Worm (Caenorhabditis elegans) whole organism, dauer: ENCODE results near the gene ubc-8.

Experiments
- unc-62 ChIP-seq: sonication (generic microtip); optimal IDR thresholded peaks from 2 replicates; lab custom pipeline; 2017; ENCODE audit warnings: missing biosample characterization, missing genetic modification reagents, missing genetic modification characterization

ubc-8 gene

DNA sequence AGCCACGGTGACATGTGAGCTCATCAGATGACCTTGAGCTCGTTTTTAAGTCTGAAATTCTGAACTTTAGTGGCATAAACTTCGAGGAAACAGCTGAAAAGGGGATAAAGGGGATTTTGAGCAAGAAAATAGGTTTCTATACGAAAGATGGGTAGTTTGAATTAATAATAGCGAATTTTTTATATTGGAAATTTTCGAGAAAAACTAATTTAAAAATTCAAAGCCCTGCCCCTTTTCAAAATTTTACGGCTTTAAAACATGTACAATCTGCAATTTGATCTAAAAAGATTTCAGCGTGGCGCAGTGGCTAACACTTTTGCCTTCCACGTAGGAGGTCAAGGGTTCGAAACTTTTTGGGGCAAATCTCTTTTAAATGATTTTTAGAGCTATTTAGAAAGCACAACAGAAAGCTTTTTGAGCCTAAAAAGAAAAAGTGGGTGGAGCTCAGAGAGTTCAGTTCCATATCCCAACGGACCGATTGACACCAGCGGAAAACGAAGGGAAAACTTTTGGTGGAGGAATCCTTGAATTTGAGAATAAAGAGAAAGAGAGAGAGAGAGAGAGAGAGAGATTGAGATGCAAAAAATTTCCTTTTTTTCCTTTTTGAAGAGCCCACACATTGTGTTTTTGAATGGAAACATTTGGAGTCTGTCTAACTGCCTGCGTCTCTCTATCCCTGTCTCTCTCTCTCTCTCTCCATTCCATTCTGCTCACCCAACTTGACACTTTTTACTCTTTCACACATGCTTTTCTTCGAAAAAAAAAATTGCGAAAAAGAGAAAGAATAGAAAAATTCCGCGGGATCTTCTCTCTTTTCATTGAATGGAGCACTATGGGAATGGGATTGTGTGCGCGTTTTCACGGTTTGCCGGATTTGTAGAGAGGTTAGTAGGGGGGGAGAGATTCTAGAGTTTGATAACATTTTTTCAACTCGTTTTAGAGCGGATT, 42.8 kb downstream of the ubc-8 start, which contains the start of gene Y69A2AR.31:
TSS of gene Y69A2AR.31 (minus strand) at position 51 of the 948 bp plus-strand sequence.
- no peak for TF ChIP-seq unc-62

DNA sequence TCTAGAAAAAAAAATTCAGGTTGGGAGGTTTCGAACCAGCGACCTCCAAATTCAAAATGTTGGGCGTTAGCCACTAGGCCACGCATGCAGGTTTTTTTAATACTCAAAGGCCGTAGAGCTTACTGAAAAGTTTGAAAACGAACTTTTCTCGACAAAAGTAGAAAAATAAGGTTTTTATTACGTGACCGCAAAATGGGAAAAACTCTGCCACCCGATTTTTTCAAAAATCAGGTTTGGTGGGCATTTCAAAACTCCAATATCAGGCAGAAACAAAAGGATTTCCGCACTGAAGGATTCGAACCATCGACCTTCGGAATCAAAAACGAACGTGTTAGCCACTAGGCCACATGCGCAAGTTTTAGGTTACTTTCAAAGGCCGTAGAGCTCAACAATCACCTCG, 48.3 kb downstream of the ubc-8 start:
- TF ChIP-seq unc-62, result no peak

DNA sequence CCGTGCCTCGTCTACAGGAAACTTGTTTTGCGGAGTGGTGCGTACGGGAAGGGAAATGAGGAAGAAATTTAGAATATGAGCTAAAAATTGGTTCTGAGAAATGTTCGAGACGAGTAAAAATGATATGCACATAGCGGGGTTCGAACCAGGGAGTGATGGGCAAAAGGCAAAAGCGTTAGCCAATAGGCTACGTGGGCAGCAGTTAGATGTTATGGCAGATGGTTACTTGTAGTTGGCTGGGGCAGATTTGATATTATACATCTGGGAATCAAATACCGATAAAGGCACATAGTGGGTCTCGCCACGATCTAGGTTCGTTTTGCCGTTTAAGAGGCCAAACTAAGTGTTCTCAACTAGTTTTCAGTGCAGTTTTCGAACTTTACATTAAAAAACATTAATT, 49.7 kb downstream of the ubc-8 start:
- TF ChIP-seq unc-62, result no peak

DNA sequence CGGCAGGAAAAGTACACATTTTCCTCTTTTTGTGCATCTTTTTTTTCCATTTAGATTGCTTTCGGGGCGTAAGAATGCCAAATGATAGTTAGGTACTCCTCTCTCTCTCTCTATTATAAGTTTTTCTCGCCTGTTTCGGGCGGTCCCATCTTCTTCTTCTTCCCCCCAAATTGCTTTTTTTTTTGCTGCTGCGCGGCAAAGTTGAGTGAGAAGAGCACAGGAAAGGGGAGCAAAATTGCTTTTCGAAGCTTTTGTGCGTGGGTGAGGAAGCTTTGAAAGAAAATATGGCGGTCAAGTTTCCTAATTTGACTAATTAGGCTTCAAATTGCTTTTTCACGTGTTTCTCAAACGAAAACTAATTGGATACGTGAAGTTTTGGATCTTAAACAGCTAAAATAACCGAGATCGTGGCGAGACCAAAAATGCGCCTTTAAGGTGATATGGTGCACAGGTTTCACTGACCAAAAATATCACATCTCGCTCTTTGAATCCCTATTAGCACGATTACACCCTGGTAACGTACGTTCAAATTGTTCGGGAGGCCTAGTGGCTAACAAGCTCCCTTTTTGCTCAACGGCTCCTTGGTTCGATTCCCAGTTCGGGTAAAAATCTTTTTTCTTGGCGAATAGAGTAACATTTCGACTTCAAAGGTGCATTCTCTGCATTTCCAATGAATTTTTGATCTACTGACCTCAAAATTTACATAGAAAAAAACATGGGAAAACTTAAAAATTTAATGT, 50.5 kb downstream of the ubc-8 start:
- TF ChIP-seq unc-62, result no peak

DNA sequence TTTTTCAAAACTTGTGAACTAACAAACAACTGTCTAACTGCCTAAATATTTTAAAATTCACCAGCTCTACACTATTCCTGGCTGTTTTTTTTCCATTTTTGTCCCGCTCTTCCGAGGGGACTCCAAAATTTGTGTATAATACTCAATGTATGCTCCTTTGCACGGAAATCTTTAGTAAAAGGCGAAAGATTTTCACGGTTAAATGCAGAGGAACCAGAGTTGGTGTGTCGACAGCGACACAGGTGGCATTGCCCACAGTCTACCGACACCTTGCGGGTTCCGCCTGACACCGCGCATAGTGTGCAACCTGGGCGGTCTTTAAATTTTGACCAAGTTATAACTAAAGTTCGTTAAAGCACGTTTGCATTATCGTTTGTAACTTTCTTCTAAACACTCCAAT, 52.1 kb downstream of the ubc-8 start:
- no peak for TF ChIP-seq unc-62
